Worm (Caenorhabditis elegans): ENCODE data around the gene C04E12.4.

C04E12.4 gene

DNA sequence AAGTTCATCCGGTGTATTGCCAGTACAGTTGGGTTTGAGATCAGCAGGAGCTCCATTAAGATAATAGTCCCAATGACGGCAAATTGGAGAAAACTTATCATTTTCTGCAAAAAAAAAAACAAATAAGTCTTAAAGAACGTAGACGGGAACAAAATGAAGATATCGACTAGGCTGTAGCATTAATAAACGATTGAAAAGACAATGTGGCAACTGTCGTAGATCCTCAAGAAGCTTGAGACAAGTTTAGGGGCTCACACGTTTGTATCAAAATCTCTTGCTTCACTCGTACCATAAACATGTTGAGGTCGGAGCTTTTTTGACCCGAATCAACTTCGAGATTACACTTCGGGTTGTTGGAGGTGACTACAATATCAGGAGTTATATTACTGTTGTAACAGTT is 42.6 kb upstream of the C04E12.4 start, which contains the start of gene F35F10.14:
TSS of gene F35F10.14 (minus strand) at position 101 of the 400 bp plus-strand sequence.
- TF ChIP-seq pqm-1 (tag; optimal IDR thresholded peaks at IDR 0.05) (no peak), sea-2 (GFP tag; optimal IDR thresholded peaks at IDR 0.05) (no peak), ceh-28 (tag; optimal IDR thresholded peaks at IDR 0.05) (no peak), elt-2 (tag; optimal IDR thresholded peaks at IDR 0.05) (no peak), skn-1 (tag; optimal IDR thresholded peaks at IDR 0.05) (no peak), unc-62 (GFP tag; optimal IDR thresholded peaks at IDR 0.05) (no peak), nfya-1 (tag; optimal IDR thresholded peaks at IDR 0.05; ENCODE audit: insufficient read depth) (no peak), zag-1 (tag; optimal IDR thresholded peaks at IDR 0.05) (no peak), ceh-9 (tag; optimal IDR thresholded peaks at IDR 0.05) (no peak), ceh-16 (tag; optimal IDR thresholded peaks at IDR 0.05) (no peak)

ce11 chrV:3320432-3320831 is 42.1 kb upstream of the C04E12.4 start, which contains the start of gene C17B7.14:
TSS of gene C17B7.14 (minus strand) at chrV:3320532.
- TF ChIP-seq skn-1 (tag; optimal IDR thresholded peaks at IDR 0.05) = no peak
- no peak for TF ChIP-seq pqm-1 (tag; optimal IDR thresholded peaks at IDR 0.05)
- TF ChIP-seq ceh-9 (tag; optimal IDR thresholded peaks at IDR 0.05) = no peak
- no peak for TF ChIP-seq mml-1 (tag; optimal IDR thresholded peaks at IDR 0.05)
- TF ChIP-seq unc-39 (tag; optimal IDR thresholded peaks at IDR 0.05) = no peak
- no peak for TF ChIP-seq fos-1 (tag; optimal IDR thresholded peaks at IDR 0.05)
- no peak for TF ChIP-seq sea-2 (GFP tag; optimal IDR thresholded peaks at IDR 0.05)
- no peak for TF ChIP-seq hmg-11 (tag; optimal IDR thresholded peaks at IDR 0.05)
- no peak for TF ChIP-seq nhr-67 (tag; optimal IDR thresholded peaks at IDR 0.05)
- TF ChIP-seq nhr-28 (tag; optimal IDR thresholded peaks at IDR 0.05) = no peak
- no peak for TF ChIP-seq eor-1 (tag; optimal IDR thresholded peaks at IDR 0.05)
- no peak for TF ChIP-seq ceh-82 (tag; optimal IDR thresholded peaks at IDR 0.05)
- no peak for TF ChIP-seq nhr-12 (tag; optimal IDR thresholded peaks at IDR 0.05)
- no peak for TF ChIP-seq egl-5 (tag; optimal IDR thresholded peaks at IDR 0.05)
- TF ChIP-seq nhr-77 (tag; optimal IDR thresholded peaks at IDR 0.05) = no peak

DNA sequence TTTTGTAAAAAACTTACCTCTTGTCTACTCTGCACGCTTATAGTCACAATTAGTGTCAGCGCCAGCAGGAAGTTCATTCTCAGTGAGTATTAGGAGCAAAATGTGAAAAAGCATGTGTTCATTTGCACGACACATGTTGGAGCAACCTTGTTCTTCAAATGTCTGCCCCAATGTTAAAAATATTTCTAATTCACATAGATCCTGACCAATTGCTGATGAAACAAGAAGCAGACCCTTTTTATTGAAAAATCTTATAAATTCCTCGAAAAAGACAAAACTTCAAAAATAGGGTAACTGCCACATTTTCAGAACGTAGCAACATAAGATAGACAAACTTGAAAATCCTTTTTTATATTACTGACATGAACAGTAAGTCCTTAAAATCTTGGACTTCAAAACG is 38.4 kb upstream of the C04E12.4 start, which contains the start of gene C17B7.8:
TSS of gene C17B7.8 (minus strand) at position 101 of the 400 bp plus-strand sequence.
- TF ChIP-seq nhr-23 (tag; optimal IDR thresholded peaks at IDR 0.05) (no peak), nhr-25 (tag; optimal IDR thresholded peaks at IDR 0.05) (no peak), nhr-11 (tag; optimal IDR thresholded peaks at IDR 0.05) (no peak), nhr-76 (tag; optimal IDR thresholded peaks at IDR 0.05) (no peak), pqm-1 (tag; optimal IDR thresholded peaks at IDR 0.05) (no peak), fkh-2 (tag; optimal IDR thresholded peaks at IDR 0.05) (no peak), nhr-67 (tag; optimal IDR thresholded peaks at IDR 0.05) (no peak)

DNA sequence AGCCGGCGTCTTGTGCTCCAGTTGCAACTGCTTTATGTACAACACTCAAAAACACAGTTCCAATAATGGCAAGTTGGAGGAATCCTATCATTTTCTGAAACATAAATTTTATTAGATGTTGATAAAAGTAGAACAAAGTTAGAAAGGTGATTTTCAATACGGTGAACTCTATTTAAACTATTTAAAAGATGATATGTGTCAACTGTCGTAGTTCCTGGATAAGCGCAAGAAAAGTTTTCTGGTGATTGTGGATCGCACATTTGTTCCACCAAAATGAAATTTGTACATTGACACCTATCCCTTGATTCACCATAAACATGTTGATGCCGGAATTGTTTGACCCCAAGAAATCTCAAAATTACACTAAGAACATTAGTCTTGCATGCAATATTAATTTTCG is 30.6 kb upstream of the C04E12.4 start, which contains the start of gene C17B7.9:
TSS of gene C17B7.9 (minus strand) at position 101 of the 400 bp plus-strand sequence.
- no peak for TF ChIP-seq nhr-25 (tag; optimal IDR thresholded peaks at IDR 0.05)
- TF ChIP-seq ceh-28 (tag; optimal IDR thresholded peaks at IDR 0.05) = no peak
- no peak for TF ChIP-seq R02D3.7 (tag; optimal IDR thresholded peaks at IDR 0.05)
- TF ChIP-seq unc-62 (GFP tag; optimal IDR thresholded peaks at IDR 0.05) = no peak
- no peak for TF ChIP-seq ceh-16 (tag; optimal IDR thresholded peaks at IDR 0.05)

DNA sequence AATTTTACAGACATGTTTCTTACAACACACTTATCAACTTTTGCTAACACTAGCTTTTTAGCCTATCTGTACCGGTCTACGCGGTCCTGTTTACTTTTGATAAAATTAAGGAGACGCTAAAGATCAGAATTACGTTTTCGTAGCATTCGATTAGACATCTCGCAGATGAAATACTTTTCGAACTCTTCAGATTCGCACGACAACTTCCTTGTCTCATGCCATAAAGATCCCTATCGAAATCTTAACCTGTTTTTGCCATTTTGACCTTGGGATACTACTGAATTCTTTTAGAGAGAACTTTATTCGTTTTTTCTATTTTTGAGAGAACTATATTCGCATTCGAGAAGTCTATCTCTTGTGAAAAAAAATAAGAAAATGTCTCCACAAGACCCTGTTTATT is 29.2 kb upstream of the C04E12.4 start, which contains the start of gene C17B7.5:
TSS of gene C17B7.5 (plus strand) at position 301 of the 400 bp plus-strand sequence.
- TF ChIP-seq daf-12 (tag; optimal IDR thresholded peaks at IDR 0.05) = no peak
- TF ChIP-seq skn-1 (tag; optimal IDR thresholded peaks at IDR 0.05) = no peak
- no peak for TF ChIP-seq snpc-4 (tag; optimal IDR thresholded peaks at IDR 0.05)
- TF ChIP-seq jun-1 (tag; optimal IDR thresholded peaks at IDR 0.05) = no peak
- no peak for TF ChIP-seq zag-1 (tag; optimal IDR thresholded peaks at IDR 0.05)
- no peak for TF ChIP-seq fkh-2 (tag; optimal IDR thresholded peaks at IDR 0.05)
- TF ChIP-seq ztf-11 (tag; optimal IDR thresholded peaks at IDR 0.05) = no peak

- no peak for TF ChIP-seq unc-39 (tag; optimal IDR thresholded peaks at IDR 0.05)
- TF ChIP-seq eor-1 (tag; optimal IDR thresholded peaks at IDR 0.05) = no peak
- no peak for TF ChIP-seq pqm-1 (tag; optimal IDR thresholded peaks at IDR 0.05)
- no peak for TF ChIP-seq skn-1 (tag; optimal IDR thresholded peaks at IDR 0.05)
- no peak for TF ChIP-seq nhr-23 (tag; optimal IDR thresholded peaks at IDR 0.05)
- no peak for TF ChIP-seq fos-1 (tag; optimal IDR thresholded peaks at IDR 0.05)
- no peak for TF ChIP-seq daf-12 (tag; optimal IDR thresholded peaks at IDR 0.05)
- no peak for TF ChIP-seq pha-4 (tag; optimal IDR thresholded peaks at IDR 0.05)
- TF ChIP-seq elt-3 (tag; optimal IDR thresholded peaks at IDR 0.05) = no peak
- TF ChIP-seq nfya-1 (tag; optimal IDR thresholded peaks at IDR 0.05; ENCODE audit: insufficient read depth) = no peak
- TF ChIP-seq nhr-12 (tag; optimal IDR thresholded peaks at IDR 0.05) = no peak
- TF ChIP-seq lsy-12 (tag; optimal IDR thresholded peaks at IDR 0.05) = no peak
- TF ChIP-seq ama-1 (optimal IDR thresholded peaks at IDR 0.05) = no peak
- TF ChIP-seq ceh-28 (tag; optimal IDR thresholded peaks at IDR 0.05) = no peak
- TF ChIP-seq mdl-1 (tag; optimal IDR thresholded peaks at IDR 0.05) = no peak
- no peak for TF ChIP-seq nhr-25 (tag; optimal IDR thresholded peaks at IDR 0.05)
- no peak for TF ChIP-seq nhr-28 (tag; optimal IDR thresholded peaks at IDR 0.05)
- no peak for TF ChIP-seq aly-2 (tag; optimal IDR thresholded peaks at IDR 0.05)
- no peak for TF ChIP-seq ztf-11 (tag; optimal IDR thresholded peaks at IDR 0.05)
Observed at ce11 chrV:3339009-3339408, 23.6 kb upstream of the C04E12.4 start, which contains the start of gene C17B7.4. TSS of gene C17B7.4 (plus strand) at chrV:3339309.

Data from whole organism, L3 larva.